Worm (Caenorhabditis elegans) whole organism, L4 larva: ENCODE measurements around the gene C52B9.10.

Experiments
- F10B5.3 ChIP-seq: sonication (generic microtip); optimal IDR thresholded peaks from 2 replicates; lab custom pipeline; 2016; ENCODE audit warnings: mild to moderate bottlenecking, missing genetic modification characterization, missing compliant biosample characterization
- F26F4.8 ChIP-seq: fragments of 200-800 bp; sonication (Bioruptor generic); conservative IDR thresholded peaks from 2 replicates; pipeline ENCODE4 v1.3.6; 2022; ENCODE audit warnings: missing genetic modification characterization, missing compliant biosample characterization
- R02D3.7 ChIP-seq: fragments of 150-350 bp; sonication (generic microtip); optimal IDR thresholded peaks from 3 replicates; lab custom pipeline; 2014; ENCODE audit warnings: missing biosample characterization, missing genetic modification characterization
- T26A8.4 ChIP-seq: fragments of 200-800 bp; sonication (Bioruptor generic); IDR thresholded peaks from 2 replicates; pipeline ENCODE4 v1.3.6; 2022; ENCODE audit warnings: missing genetic modification characterization, missing compliant biosample characterization
- ZK337.2 ChIP-seq: fragments of 200-800 bp; sonication (Bioruptor generic); IDR thresholded peaks from 2 replicates; pipeline ENCODE4 v1.3.6; 2022; ENCODE audit warnings: missing genetic modification reagents, missing genetic modification characterization, missing compliant biosample characterization
- ZK546.5 ChIP-seq, 2 experiments: sonication (generic microtip); optimal IDR thresholded peaks; 2 replicates each; lab custom pipeline; 2017; ENCODE audit warnings: missing biosample characterization in 2 of 2, missing genetic modification characterization in 2 of 2
- aha-1 ChIP-seq: fragments of 150-350 bp; peaks from one replicate; lab custom pipeline; 2014; ENCODE audit warnings: missing biosample characterization, missing genetic modification characterization
- aly-2 ChIP-seq: sonication (generic microtip); optimal IDR thresholded peaks from 2 replicates; lab custom pipeline; 2018; ENCODE audit warnings: missing biosample characterization, missing genetic modification characterization
- ama-1 ChIP-seq: fragments of 150-350 bp; optimal IDR thresholded peaks from 2 replicates; lab custom pipeline; 2014; ENCODE audit warnings: inconsistent platforms, mixed read lengths
- arid-1 ChIP-seq: fragments of 200-800 bp; sonication (Bioruptor generic); conservative IDR thresholded peaks from 2 replicates; pipeline ENCODE4 v1.3.6; 2022; ENCODE audit warnings: missing genetic modification reagents, missing genetic modification characterization, missing compliant biosample characterization
- ceh-28 ChIP-seq: fragments of 150-350 bp; optimal IDR thresholded peaks from 2 replicates; lab custom pipeline; 2014; ENCODE audit warnings: missing biosample characterization, missing genetic modification reagents, missing genetic modification characterization
- ces-1 ChIP-seq: fragments of 150-350 bp; sonication (generic microtip); optimal IDR thresholded peaks from 4 replicates; lab custom pipeline; 2014; ENCODE audit warnings: missing biosample characterization, missing genetic modification reagents, missing genetic modification characterization
- ctbp-1 ChIP-seq: fragments of 200-800 bp; sonication (Bioruptor generic); IDR thresholded peaks from 2 replicates; pipeline ENCODE4 v1.3.6; 2022; ENCODE audit warnings: missing genetic modification reagents, missing genetic modification characterization, missing compliant biosample characterization
- dmd-8 ChIP-seq: fragments of 200-800 bp; sonication (Bioruptor generic); IDR thresholded peaks from 2 replicates; pipeline ENCODE4 v1.3.6; 2022; ENCODE audit warnings: missing genetic modification characterization, missing compliant biosample characterization
- dmd-9 ChIP-seq: fragments of 200-800 bp; sonication (Bioruptor generic); IDR thresholded peaks from 2 replicates; pipeline ENCODE4 v1.3.6; 2022; ENCODE audit warnings: missing genetic modification reagents, missing genetic modification characterization, missing compliant biosample characterization
- dpl-1 ChIP-seq: fragments of 150-350 bp; optimal IDR thresholded peaks from 2 replicates; lab custom pipeline; 2014; ENCODE audit warnings: missing biosample characterization, missing genetic modification reagents, missing genetic modification characterization
- duxl-1 ChIP-seq: sonication (generic microtip); optimal IDR thresholded peaks from 2 replicates; lab custom pipeline; 2016; ENCODE audit warnings: mild to moderate bottlenecking, missing genetic modification characterization, moderate library complexity, missing compliant biosample characterization; ENCODE audit not compliant: poor library complexity
- fkh-10 ChIP-seq: fragments of 150-350 bp; optimal IDR thresholded peaks from 2 replicates; lab custom pipeline; 2014; ENCODE audit warnings: missing biosample characterization, missing genetic modification reagents, missing genetic modification characterization
- gei-8 ChIP-seq: fragments of 200-800 bp; sonication (Bioruptor generic); optimal IDR thresholded peaks from 2 replicates; lab custom pipeline; 2018; ENCODE audit warnings: mild to moderate bottlenecking, missing genetic modification characterization, missing compliant biosample characterization
- hlh-11 ChIP-seq: fragments of 200-800 bp; sonication (Bioruptor generic); optimal IDR thresholded peaks from 2 replicates; lab custom pipeline; 2018; ENCODE audit warnings: mild to moderate bottlenecking, missing genetic modification characterization, missing compliant biosample characterization
- hmg-1.1 ChIP-seq: fragments of 200-800 bp; sonication (Bioruptor generic); IDR thresholded peaks from 2 replicates; pipeline ENCODE4 v1.3.6; 2022; ENCODE audit warnings: missing genetic modification reagents, missing genetic modification characterization, missing compliant biosample characterization
- jun-1 ChIP-seq: fragments of 150-350 bp; optimal IDR thresholded peaks from 2 replicates; lab custom pipeline; 2014; ENCODE audit warnings: missing biosample characterization, missing genetic modification reagents, missing genetic modification characterization
- madf-5 ChIP-seq, 2 experiments: fragments of 200-800 bp; sonication (Bioruptor generic); IDR thresholded peaks; 2 replicates each; pipeline ENCODE4 v1.3.6; 2022; ENCODE audit warnings: missing compliant biosample characterization in 2 of 2, missing genetic modification characterization in 2 of 2
- mxl-2 ChIP-seq: fragments of 200-800 bp; sonication (Bioruptor generic); conservative IDR thresholded peaks from 2 replicates; pipeline ENCODE4 v1.3.6; 2022; ENCODE audit warnings: missing genetic modification reagents, missing genetic modification characterization, missing compliant biosample characterization
- nhr-25 ChIP-seq: sonication (generic microtip); optimal IDR thresholded peaks from 2 replicates; lab custom pipeline; 2017; ENCODE audit warnings: missing genetic modification characterization, mild to moderate bottlenecking, missing compliant biosample characterization, antibody characterized with exemption, moderate library complexity, borderline replicate concordance; ENCODE audit not compliant: insufficient read depth
- nhr-48 ChIP-seq: sonication (generic microtip); optimal IDR thresholded peaks from 2 replicates; lab custom pipeline; 2016; ENCODE audit warnings: mild to moderate bottlenecking, missing genetic modification characterization, missing compliant biosample characterization
- nhr-76 ChIP-seq: fragments of 150-350 bp; optimal IDR thresholded peaks from 2 replicates; lab custom pipeline; 2014; ENCODE audit warnings: missing biosample characterization, missing genetic modification characterization
- pha-4 ChIP-seq, 2 experiments: fragments of 150-350 bp in 1 of 2; fragments of 200-800 bp in 1 of 2; sonication (Bioruptor generic) in 1 of 2; IDR thresholded peaks in 1 of 2; optimal IDR thresholded peaks in 1 of 2; 2 replicates each; pipeline versions ENCODE4 v1.3.6 to Lab custom; 2014 to 2022; ENCODE audit warnings: missing genetic modification characterization in 2 of 2, missing genetic modification reagents in 2 of 2, missing biosample characterization in 1 of 2, missing compliant biosample characterization in 1 of 2
- pqm-1 ChIP-seq: sonication (generic microtip); optimal IDR thresholded peaks from 2 replicates; lab custom pipeline; 2017; ENCODE audit warnings: missing biosample characterization, missing genetic modification characterization
- set-16 ChIP-seq: fragments of 200-800 bp; sonication (Bioruptor generic); IDR thresholded peaks from 2 replicates; pipeline ENCODE4 v1.3.6; 2022; ENCODE audit warnings: missing genetic modification reagents, missing genetic modification characterization, missing compliant biosample characterization
- snpc-1.2 ChIP-seq: fragments of 200-800 bp; sonication (Bioruptor generic); IDR thresholded peaks from 2 replicates; pipeline ENCODE4 v1.3.6; 2022; ENCODE audit warnings: missing genetic modification reagents, missing genetic modification characterization, missing compliant biosample characterization
- spr-1 ChIP-seq: sonication (generic microtip); optimal IDR thresholded peaks from 2 replicates; lab custom pipeline; 2016; ENCODE audit warnings: mild to moderate bottlenecking, missing genetic modification characterization, missing compliant biosample characterization
- unc-39 ChIP-seq: sonication (generic microtip); optimal IDR thresholded peaks from 2 replicates; lab custom pipeline; 2017; ENCODE audit warnings: missing biosample characterization, missing genetic modification characterization
- ztf-7 ChIP-seq: fragments of 150-350 bp; optimal IDR thresholded peaks from 2 replicates; lab custom pipeline; 2014; ENCODE audit warnings: missing biosample characterization, missing genetic modification characterization

The C52B9.10 gene

DNA sequence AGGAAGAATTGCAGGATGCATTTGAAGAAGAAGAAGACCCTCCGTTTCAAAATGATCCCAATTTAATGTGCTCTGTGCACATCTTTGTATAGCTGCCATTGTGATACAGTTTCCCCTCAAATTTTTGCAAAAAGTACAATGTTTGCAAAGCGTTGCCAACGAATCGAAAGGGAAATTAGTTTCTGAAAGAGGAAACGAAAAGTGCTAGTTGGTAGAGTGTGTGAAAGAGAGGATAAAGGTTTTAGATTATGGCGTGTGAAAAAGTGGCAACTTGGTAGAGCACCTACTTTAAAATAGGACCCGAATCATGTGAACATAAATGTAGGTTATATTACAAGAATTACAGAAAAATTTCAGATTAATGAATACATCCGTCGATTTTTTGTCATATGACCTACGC lies 38.0 kb downstream of the C52B9.10 start, which contains the start of gene C52B9.8:
Gene C52B9.8, minus strand, starts transcription at position 101 of the 400 bp plus-strand sequence.
- TF ChIP-seq nhr-48 (tag; lab: Kevin White, UChicago) = no peak
- TF ChIP-seq nhr-25 (tag; lab: Kevin White, UChicago) = no peak
- TF ChIP-seq dmd-8 = no peak
- TF ChIP-seq unc-39 (tag; lab: Kevin White, UChicago) = no peak
- TF ChIP-seq ztf-7 (tag; lab: Kevin White, UChicago) = no peak
- no peak for TF ChIP-seq T26A8.4 (GFP tag; lab: Robert Waterston, UW)
- no peak for TF ChIP-seq hmg-1.1 (GFP tag; lab: Robert Waterston, UW)
- TF ChIP-seq gei-8 (GFP tag; lab: Kevin White, UChicago) = no peak
- TF ChIP-seq ceh-28 (tag; lab: Kevin White, UChicago) = no peak

DNA sequence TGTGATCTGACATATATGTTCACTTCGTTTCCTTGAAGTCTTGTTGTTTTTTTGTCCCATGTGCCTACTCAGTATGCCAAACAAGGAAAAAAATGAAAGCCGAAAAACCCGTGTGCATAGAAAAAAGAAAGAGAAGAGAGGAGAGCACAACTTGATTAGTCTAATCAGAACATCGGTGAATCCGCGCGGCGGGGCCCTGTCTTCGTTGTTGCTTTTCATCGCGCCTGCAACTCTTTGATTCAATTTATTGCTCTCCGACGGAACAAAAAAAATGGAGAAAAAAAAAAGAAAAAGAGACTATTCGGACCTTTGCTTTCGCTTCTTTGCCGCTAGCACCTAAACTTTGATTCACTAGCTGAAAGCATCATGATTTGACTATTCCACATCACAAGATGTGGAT lies 41.2 kb downstream of the C52B9.10 start:
- TF ChIP-seq ces-1 (GFP tag; lab: Kevin White, UChicago) (peak; percentile 83), fkh-10 (GFP tag; lab: Kevin White, UChicago) (peak; percentile 90), ZK546.5 (tag; optimal IDR thresholded peaks at IDR 0.05; lab: Kevin White, UChicago) (no peak), nhr-76 (tag; lab: Kevin White, UChicago) (no peak), aly-2 (tag; lab: Kevin White, UChicago) (no peak), madf-5 (GFP tag; IDR thresholded peaks at IDR 0.05; lab: Robert Waterston, UW) (no peak), dmd-8 (no peak), ctbp-1 (GFP tag; lab: Robert Waterston, UW) (peak; percentile 65), jun-1 (tag; lab: Kevin White, UChicago) (no peak), F10B5.3 (no peak), duxl-1 (tag; lab: Kevin White, UChicago) (no peak), mxl-2 (GFP tag; lab: Robert Waterston, UW) (no peak), ZK337.2 (GFP tag; lab: Robert Waterston, UW) (no peak)

DNA sequence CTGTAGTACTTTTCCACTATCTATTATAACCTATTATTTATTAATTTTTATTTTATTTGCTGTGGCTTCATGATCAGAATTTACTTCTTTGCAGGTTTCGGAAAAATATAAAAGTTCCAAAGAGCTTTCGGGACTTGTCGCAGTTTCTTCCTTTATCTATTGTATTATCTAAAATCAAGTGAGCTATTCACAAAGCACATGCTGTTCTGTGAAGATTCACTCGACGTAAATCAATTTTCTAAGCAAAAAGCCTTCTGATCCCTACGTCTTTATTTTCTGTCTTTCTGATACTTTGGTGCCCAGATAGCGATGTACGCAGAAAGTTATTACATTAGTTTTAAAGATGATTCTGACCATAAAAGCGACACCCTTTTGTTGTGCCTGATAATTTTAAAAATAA lies 43.4 kb downstream of the C52B9.10 start:
- TF ChIP-seq fkh-10 (GFP tag; lab: Kevin White, UChicago) (peak; percentile 82), dmd-8 (no peak), madf-5 (GFP tag; IDR thresholded peaks at IDR 0.05; lab: Robert Waterston, UW) (no peak), ces-1 (GFP tag; lab: Kevin White, UChicago) (peak; percentile 31)

DNA sequence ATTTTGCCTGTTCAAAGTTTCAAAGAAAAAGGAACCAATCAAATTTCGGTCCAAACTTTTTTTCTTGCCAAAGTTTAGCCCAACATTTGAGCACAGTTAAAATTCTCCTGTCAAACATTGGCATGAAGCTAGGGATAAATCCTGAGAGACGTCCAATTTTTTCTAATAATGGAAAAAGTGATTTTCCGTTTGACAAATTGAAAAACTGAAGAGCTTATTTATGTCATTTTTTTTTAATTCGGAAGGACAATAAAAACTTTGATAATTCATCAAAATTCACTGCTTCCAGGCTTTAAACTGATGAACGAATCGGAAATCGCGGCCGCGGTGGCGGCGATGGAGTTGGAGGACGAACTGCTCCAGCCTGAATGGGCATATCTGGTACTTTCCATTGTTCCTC lies 46.8 kb downstream of the C52B9.10 start, which contains the start of gene dop-6:
Gene dop-6, plus strand, starts transcription at position 301 of the 400 bp plus-strand sequence.
- no peak for TF ChIP-seq madf-5 (GFP tag; IDR thresholded peaks at IDR 0.05; lab: Robert Waterston, UW)
- TF ChIP-seq dmd-9 = no peak
- TF ChIP-seq F26F4.8 (GFP tag; lab: Robert Waterston, UW) = no peak
- TF ChIP-seq hmg-1.1 (GFP tag; lab: Robert Waterston, UW) = no peak
- no peak for TF ChIP-seq spr-1
- TF ChIP-seq R02D3.7 (tag; lab: Kevin White, UChicago) = no peak
- no peak for TF ChIP-seq ZK546.5 (tag; optimal IDR thresholded peaks at IDR 0.05; lab: Kevin White, UChicago)
- TF ChIP-seq hlh-11 (tag; lab: Kevin White, UChicago) = no peak
- TF ChIP-seq dpl-1 (GFP tag; lab: Kevin White, UChicago) = no peak
- TF ChIP-seq arid-1 = no peak
- no peak for TF ChIP-seq pqm-1 (tag; lab: Kevin White, UChicago)
- TF ChIP-seq snpc-1.2 = no peak
- TF ChIP-seq ama-1 (lab: Kevin White, UChicago) = no peak
- TF ChIP-seq ZK337.2 (GFP tag; lab: Robert Waterston, UW) = no peak
- TF ChIP-seq aha-1 (tag; lab: Kevin White, UChicago) = no peak
- no peak for TF ChIP-seq set-16 (GFP tag; lab: Robert Waterston, UW)
- no peak for TF ChIP-seq pha-4 (GFP tag; IDR thresholded peaks at IDR 0.05; lab: Robert Waterston, UW)
- no peak for TF ChIP-seq pha-4 (tag; optimal IDR thresholded peaks at IDR 0.05; lab: Kevin White, UChicago)
- TF ChIP-seq, all 104 proteins: peak for 0
